Worm (Caenorhabditis elegans): Measurements from ENCODE around the gene C27F2.10.

Gene C27F2.10

ce11 chrIII:4965271-4965670 is 21.4 kb downstream of the C27F2.10 start, which contains the start of gene nca-2:
nca-2 (plus strand) TSS chrIII:4965571.
- TF ChIP-seq elt-3 (tag; optimal IDR thresholded peaks at IDR 0.05) (no peak), mml-1 (tag; optimal IDR thresholded peaks at IDR 0.05) (no peak), ceh-9 (tag; optimal IDR thresholded peaks at IDR 0.05) (no peak), nhr-11 (tag; optimal IDR thresholded peaks at IDR 0.05) (no peak), fkh-2 (tag; optimal IDR thresholded peaks at IDR 0.05) (no peak), fos-1 (tag; optimal IDR thresholded peaks at IDR 0.05) (no peak), nhr-237 (tag; optimal IDR thresholded peaks at IDR 0.05) (no peak)

ce11 chrIII:4962886-4963285 is 23.8 kb downstream of the C27F2.10 start, which contains the start of gene C27F2.9:
C27F2.9 (minus strand) TSS chrIII:4963044.
- no peak for TF ChIP-seq fos-1 (tag; optimal IDR thresholded peaks at IDR 0.05)
- peak; percentile 27 for TF ChIP-seq ceh-82 (tag; optimal IDR thresholded peaks at IDR 0.05)
- peak; percentile 12 for TF ChIP-seq egl-5 (tag; optimal IDR thresholded peaks at IDR 0.05)
- no peak for TF ChIP-seq aly-2 (tag; optimal IDR thresholded peaks at IDR 0.05)
- no peak for TF ChIP-seq unc-62 (GFP tag; optimal IDR thresholded peaks at IDR 0.05)
- TF ChIP-seq snpc-4 (tag; optimal IDR thresholded peaks at IDR 0.05) = peak; percentile 91
- TF ChIP-seq sea-2 (GFP tag; optimal IDR thresholded peaks at IDR 0.05) = no peak
- peak; percentile 63 for TF ChIP-seq hmg-11 (tag; optimal IDR thresholded peaks at IDR 0.05)
- TF ChIP-seq unc-39 (tag; optimal IDR thresholded peaks at IDR 0.05) = no peak
- TF ChIP-seq R02D3.7 (tag; optimal IDR thresholded peaks at IDR 0.05) = peak; percentile 79
- peak; percentile 50 for TF ChIP-seq nhr-77 (tag; optimal IDR thresholded peaks at IDR 0.05)
- TF ChIP-seq ceh-16 (tag; optimal IDR thresholded peaks at IDR 0.05) = no peak
- no peak for TF ChIP-seq nhr-76 (tag; optimal IDR thresholded peaks at IDR 0.05)
- TF ChIP-seq nhr-28 (tag; optimal IDR thresholded peaks at IDR 0.05) = no peak
- peak; percentile 34 for TF ChIP-seq pqm-1 (tag; optimal IDR thresholded peaks at IDR 0.05)
- no peak for TF ChIP-seq nhr-237 (tag; optimal IDR thresholded peaks at IDR 0.05)
- TF ChIP-seq ztf-11 (tag; optimal IDR thresholded peaks at IDR 0.05) = no peak
- no peak for TF ChIP-seq nhr-67 (tag; optimal IDR thresholded peaks at IDR 0.05)
- TF ChIP-seq nhr-25 (tag; optimal IDR thresholded peaks at IDR 0.05) = peak; percentile 79
- TF ChIP-seq mml-1 (tag; optimal IDR thresholded peaks at IDR 0.05) = no peak
- peak; percentile 51 for TF ChIP-seq nhr-11 (tag; optimal IDR thresholded peaks at IDR 0.05)
- peak; percentile 92 for TF ChIP-seq pha-4 (tag; optimal IDR thresholded peaks at IDR 0.05)
- peak; percentile 67 for TF ChIP-seq lin-39 (tag; optimal IDR thresholded peaks at IDR 0.05)
- no peak for TF ChIP-seq ztf-4 (tag; optimal IDR thresholded peaks at IDR 0.05)
- TF ChIP-seq elt-3 (tag; optimal IDR thresholded peaks at IDR 0.05) = peak in 1 of 3 experiments; percentile 13
- no peak for TF ChIP-seq nhr-12 (tag; optimal IDR thresholded peaks at IDR 0.05)
- TF ChIP-seq tbx-2 (tag; optimal IDR thresholded peaks at IDR 0.05) = peak; percentile 70
- TF ChIP-seq ZK546.5 (tag; optimal IDR thresholded peaks at IDR 0.05) = no peak
- TF ChIP-seq nfya-1 (tag; optimal IDR thresholded peaks at IDR 0.05; ENCODE audit: insufficient read depth) = peak; percentile 92
- TF ChIP-seq mdl-1 (tag; optimal IDR thresholded peaks at IDR 0.05) = no peak
- peak; percentile 55 for TF ChIP-seq elt-2 (tag; optimal IDR thresholded peaks at IDR 0.05)
- peak; percentile 3 for TF ChIP-seq fkh-10 (GFP tag; optimal IDR thresholded peaks at IDR 0.05)
- TF ChIP-seq ceh-9 (tag; optimal IDR thresholded peaks at IDR 0.05) = no peak
- TF ChIP-seq eor-1 (tag; optimal IDR thresholded peaks at IDR 0.05) = no peak
- peak; percentile 64 for TF ChIP-seq skn-1 (tag; optimal IDR thresholded peaks at IDR 0.05)
- no peak for TF ChIP-seq zag-1 (tag; optimal IDR thresholded peaks at IDR 0.05)
- TF ChIP-seq jun-1 (tag; optimal IDR thresholded peaks at IDR 0.05) = peak; percentile 60
- peak; percentile 22 for TF ChIP-seq fkh-2 (tag; optimal IDR thresholded peaks at IDR 0.05)
- TF ChIP-seq lsy-12 (tag; optimal IDR thresholded peaks at IDR 0.05) = peak; percentile 72
- peak; percentile 83 for TF ChIP-seq nhr-43 (tag; optimal IDR thresholded peaks at IDR 0.05; ENCODE audit: poor library complexity, severe bottlenecking)
- TF ChIP-seq daf-12 (tag; optimal IDR thresholded peaks at IDR 0.05) = no peak
- TF ChIP-seq lin-15B (tag; optimal IDR thresholded peaks at IDR 0.05) = peak; percentile 84
- TF ChIP-seq ceh-28 (tag; optimal IDR thresholded peaks at IDR 0.05) = peak; percentile 75
- no peak for TF ChIP-seq elt-1 (tag; optimal IDR thresholded peaks at IDR 0.05)
- TF ChIP-seq egl-27 (tag; optimal IDR thresholded peaks at IDR 0.05) = no peak
- TF ChIP-seq ama-1 (optimal IDR thresholded peaks at IDR 0.05) = peak; percentile 43
- TF ChIP-seq nhr-23 (tag; optimal IDR thresholded peaks at IDR 0.05) = peak; percentile 91

Measured in whole organism, L3 larva.